Worm (Caenorhabditis elegans) whole organism, L2 larva: Measurements from ENCODE around the gene ZK550.6.

Experiments
- mdl-1 ChIP-seq, 2 experiments: fragments of 150-350 bp in 1 of 2; sonication (generic microtip) in 1 of 2; optimal IDR thresholded peaks; 2 replicates each; lab custom pipeline; 2017; ENCODE audit warnings: missing biosample characterization in 2 of 2, missing genetic modification characterization in 2 of 2
- nhr-11 ChIP-seq: fragments of 150-350 bp; optimal IDR thresholded peaks from 2 replicates; lab custom pipeline; 2014; ENCODE audit warnings: missing biosample characterization, missing genetic modification characterization
- nhr-12 ChIP-seq: fragments of 150-350 bp; optimal IDR thresholded peaks from 2 replicates; lab custom pipeline; 2014; ENCODE audit warnings: missing biosample characterization, missing genetic modification characterization
- nhr-23 ChIP-seq: fragments of 150-350 bp; optimal IDR thresholded peaks from 2 replicates; lab custom pipeline; 2014; ENCODE audit warnings: missing biosample characterization, missing genetic modification reagents, missing genetic modification characterization

DNA sequence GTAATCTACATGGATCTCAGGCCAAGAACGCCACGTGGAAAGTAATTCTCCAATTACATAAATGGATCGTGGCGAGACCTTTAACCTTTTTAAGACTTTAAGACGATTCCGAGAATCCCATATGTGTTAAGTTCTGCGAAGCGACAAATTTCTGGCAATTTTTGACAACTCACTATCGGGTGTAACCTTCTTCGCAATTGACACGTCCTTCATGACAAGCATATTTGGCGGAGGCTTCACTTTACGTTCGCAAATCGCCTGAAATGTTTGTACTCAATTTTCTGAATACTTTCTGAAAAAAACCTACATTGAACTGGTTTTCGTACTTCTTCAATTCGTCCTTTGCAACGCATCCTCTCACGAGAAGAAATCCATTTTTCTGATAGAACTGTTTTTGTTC, 3.5 kb downstream of the ZK550.6 start:
- TF ChIP-seq nhr-11 (tag; lab: Kevin White, UChicago) (no peak), nhr-12 (tag; lab: Kevin White, UChicago) (no peak), mdl-1 (tag; optimal IDR thresholded peaks at IDR 0.05; lab: Kevin White, UChicago) (no peak), nhr-23 (tag; lab: Kevin White, UChicago) (no peak)
